Fruit fly (Drosophila melanogaster): ENCODE measurements around the gene betaNACtes1.

- TF ChIP-seq CG13204 (GFP tag; optimal IDR thresholded peaks at IDR 0.05) (no peak), Pif1A (GFP tag; optimal IDR thresholded peaks at IDR 0.05) (no peak), CG9948 (tag; optimal IDR thresholded peaks at IDR 0.05) (no peak), CG34367 (tag; optimal IDR thresholded peaks at IDR 0.05) (no peak), Snoo (tag; optimal IDR thresholded peaks at IDR 0.05) (no peak), CG32121 (GFP tag; IDR thresholded peaks at IDR 0.05) (no peak), Ets98B (GFP tag; IDR thresholded peaks at IDR 0.05) (no peak), Pif1B (GFP tag; optimal IDR thresholded peaks at IDR 0.05) (no peak), CG8159 (tag; optimal IDR thresholded peaks at IDR 0.05) (no peak), CG8301 (tag; optimal IDR thresholded peaks at IDR 0.05) (no peak), CG14655 (GFP tag; optimal IDR thresholded peaks at IDR 0.05) (no peak), EcR (GFP tag; optimal IDR thresholded peaks at IDR 0.05) (no peak)
Observed at dm6 chrX:14193013-14193412, 20.6 kb upstream of the betaNACtes1 start, which contains the start of gene yl.
